Worm (Caenorhabditis elegans) whole organism, young adult: ENCODE data around the gene tag-52.

Experiments
- D2030.7 ChIP-seq: fragments of 200-800 bp; sonication (Bioruptor generic); IDR thresholded peaks from 2 replicates; pipeline ENCODE4 v1.3.6; 2022; ENCODE audit warnings: missing genetic modification reagents, missing genetic modification characterization, missing compliant biosample characterization
- F22D6.2 ChIP-seq: sonication (generic microtip); optimal IDR thresholded peaks from 2 replicates; lab custom pipeline; 2016; ENCODE audit warnings: mild to moderate bottlenecking, missing genetic modification characterization, missing compliant biosample characterization
- F23B12.7 ChIP-seq: sonication (generic microtip); optimal IDR thresholded peaks from 2 replicates; lab custom pipeline; 2017; ENCODE audit warnings: missing genetic modification characterization, mild to moderate bottlenecking, missing compliant biosample characterization, antibody characterized with exemption, moderate library complexity; ENCODE audit not compliant: insufficient read depth
- F37B4.10 ChIP-seq: fragments of 200-800 bp; sonication (Bioruptor generic); IDR thresholded peaks from 2 replicates; pipeline ENCODE4 v1.3.6; 2022; ENCODE audit warnings: missing genetic modification characterization, missing compliant biosample characterization
- F55B11.4 ChIP-seq: sonication (generic microtip); optimal IDR thresholded peaks from 2 replicates; lab custom pipeline; 2016; ENCODE audit warnings: missing compliant biosample characterization, missing genetic modification characterization, borderline replicate concordance; ENCODE audit not compliant: insufficient read depth
- K12H6.12 ChIP-seq: fragments of 200-800 bp; sonication (Bioruptor generic); optimal IDR thresholded peaks from 2 replicates; lab custom pipeline; 2018; ENCODE audit warnings: mild to moderate bottlenecking, missing genetic modification characterization, missing compliant biosample characterization
- ZK185.1 ChIP-seq: sonication (generic microtip); optimal IDR thresholded peaks from 2 replicates; lab custom pipeline; 2016; ENCODE audit warnings: mild to moderate bottlenecking, missing genetic modification characterization, missing compliant biosample characterization; ENCODE audit not compliant: poor library complexity, severe bottlenecking
- atf-7 ChIP-seq: sonication (generic microtip); optimal IDR thresholded peaks from 2 replicates; lab custom pipeline; 2017; ENCODE audit warnings: mild to moderate bottlenecking, missing genetic modification characterization, missing compliant biosample characterization
- athp-1 ChIP-seq: sonication (generic microtip); optimal IDR thresholded peaks from 2 replicates; lab custom pipeline; 2017; ENCODE audit warnings: mild to moderate bottlenecking, missing genetic modification characterization, missing compliant biosample characterization
- bed-1 ChIP-seq: fragments of 200-800 bp; sonication (Bioruptor generic); IDR thresholded peaks from 2 replicates; pipeline ENCODE4 v1.3.6; 2022; ENCODE audit warnings: missing genetic modification reagents, missing genetic modification characterization, missing compliant biosample characterization
- cebp-2 ChIP-seq: fragments of 200-800 bp; sonication (Bioruptor generic); IDR thresholded peaks from 2 replicates; pipeline ENCODE4 v1.3.6; 2022; ENCODE audit warnings: missing genetic modification characterization, missing compliant biosample characterization
- ceh-27 ChIP-seq: fragments of 200-800 bp; sonication (Bioruptor generic); optimal IDR thresholded peaks from 2 replicates; lab custom pipeline; 2018; ENCODE audit warnings: mild to moderate bottlenecking, missing genetic modification characterization, moderate library complexity, missing compliant biosample characterization
- ceh-79 ChIP-seq: sonication (generic microtip); optimal IDR thresholded peaks from 2 replicates; lab custom pipeline; 2017; ENCODE audit warnings: mild to moderate bottlenecking, missing genetic modification characterization, missing compliant biosample characterization
- ceh-91 ChIP-seq: fragments of 200-800 bp; sonication (Bioruptor generic); IDR thresholded peaks from 2 replicates; pipeline ENCODE4 v1.3.6; 2022; ENCODE audit warnings: missing genetic modification reagents, missing genetic modification characterization, missing compliant biosample characterization
- chd-7 ChIP-seq: sonication (generic microtip); optimal IDR thresholded peaks from 2 replicates; lab custom pipeline; 2016; ENCODE audit warnings: mild to moderate bottlenecking, missing genetic modification characterization, moderate library complexity, missing compliant biosample characterization
- dox-1 ChIP-seq: fragments of 200-800 bp; sonication (Bioruptor generic); IDR thresholded peaks from 2 replicates; pipeline ENCODE4 v1.3.6; 2022; ENCODE audit warnings: missing genetic modification reagents, missing genetic modification characterization, missing compliant biosample characterization
- dpl-1 ChIP-seq: fragments of 150-350 bp; optimal IDR thresholded peaks from 2 replicates; lab custom pipeline; 2014; ENCODE audit warnings: missing biosample characterization, missing genetic modification reagents, missing genetic modification characterization
- efl-1 ChIP-seq: fragments of 150-350 bp; optimal IDR thresholded peaks from 2 replicates; lab custom pipeline; 2014; ENCODE audit warnings: missing biosample characterization, missing genetic modification reagents, missing genetic modification characterization
- egl-44 ChIP-seq: fragments of 200-800 bp; sonication (Bioruptor generic); IDR thresholded peaks from 2 replicates; pipeline ENCODE4 v1.3.6; 2022; ENCODE audit warnings: missing genetic modification reagents, missing genetic modification characterization, missing compliant biosample characterization
- ets-4 ChIP-seq: fragments of 200-800 bp; sonication (Bioruptor generic); optimal IDR thresholded peaks from 2 replicates; lab custom pipeline; 2018; ENCODE audit warnings: mild to moderate bottlenecking, missing genetic modification characterization, missing compliant biosample characterization
- fkh-3 ChIP-seq: sonication (generic microtip); optimal IDR thresholded peaks from 2 replicates; lab custom pipeline; 2016; ENCODE audit warnings: mild to moderate bottlenecking, missing genetic modification characterization, missing compliant biosample characterization
- hlh-12 ChIP-seq: sonication (generic microtip); optimal IDR thresholded peaks from 2 replicates; lab custom pipeline; 2016; ENCODE audit warnings: missing genetic modification characterization, missing compliant biosample characterization
- hmg-1.2 ChIP-seq: fragments of 200-800 bp; sonication (Bioruptor generic); IDR thresholded peaks from 2 replicates; pipeline ENCODE4 v1.3.6; 2022; ENCODE audit warnings: missing genetic modification reagents, missing genetic modification characterization, missing compliant biosample characterization
- hmg-20 ChIP-seq: fragments of 200-800 bp; sonication (Bioruptor generic); IDR thresholded peaks from 2 replicates; pipeline ENCODE4 v1.3.6; 2022; ENCODE audit warnings: missing genetic modification reagents, missing genetic modification characterization, missing compliant biosample characterization
- lin-26 ChIP-seq: fragments of 200-800 bp; sonication (Bioruptor generic); IDR thresholded peaks from 2 replicates; pipeline ENCODE4 v1.3.6; 2022; ENCODE audit warnings: missing genetic modification reagents, missing genetic modification characterization, missing compliant biosample characterization
- lin-54 ChIP-seq: fragments of 200-800 bp; sonication (Bioruptor generic); optimal IDR thresholded peaks from 2 replicates; lab custom pipeline; 2018; ENCODE audit warnings: mild to moderate bottlenecking, missing genetic modification characterization, missing compliant biosample characterization
- lsl-1 ChIP-seq: fragments of 200-800 bp; sonication (Bioruptor generic); optimal IDR thresholded peaks from 2 replicates; lab custom pipeline; 2018; ENCODE audit warnings: mild to moderate bottlenecking, missing genetic modification characterization, moderate library complexity, missing compliant biosample characterization
- lsy-27 ChIP-seq: sonication (generic microtip); optimal IDR thresholded peaks from 2 replicates; lab custom pipeline; 2017; ENCODE audit warnings: missing genetic modification characterization, mild to moderate bottlenecking, missing compliant biosample characterization, antibody characterized with exemption, missing genotype, borderline replicate concordance; ENCODE audit not compliant: insufficient read depth
- madf-6 ChIP-seq: fragments of 200-800 bp; sonication (Bioruptor generic); IDR thresholded peaks from 2 replicates; pipeline ENCODE4 v1.3.6; 2022; ENCODE audit warnings: missing genetic modification reagents, missing genetic modification characterization, missing compliant biosample characterization
- mcd-1 ChIP-seq: fragments of 200-800 bp; sonication (Bioruptor generic); IDR thresholded peaks from 2 replicates; pipeline ENCODE4 v1.3.6; 2022; ENCODE audit warnings: missing genetic modification reagents, missing genetic modification characterization, missing compliant biosample characterization
- nfya-2 ChIP-seq: fragments of 200-800 bp; sonication (Bioruptor generic); IDR thresholded peaks from 2 replicates; pipeline ENCODE4 v1.3.6; 2022; ENCODE audit warnings: missing genetic modification reagents, missing genetic modification characterization, missing compliant biosample characterization
- nhr-179 ChIP-seq: sonication (generic microtip); optimal IDR thresholded peaks from 2 replicates; lab custom pipeline; 2016; ENCODE audit warnings: mild to moderate bottlenecking, missing genetic modification characterization, missing compliant biosample characterization
- nhr-80 ChIP-seq: sonication (generic microtip); optimal IDR thresholded peaks from 2 replicates; lab custom pipeline; 2016; ENCODE audit warnings: missing genetic modification characterization, missing compliant biosample characterization
- nhr-90 ChIP-seq: sonication (generic microtip); optimal IDR thresholded peaks from 2 replicates; lab custom pipeline; 2016; ENCODE audit warnings: missing genotype, mild to moderate bottlenecking, missing genetic modification characterization, missing compliant biosample characterization
- pbrm-1 ChIP-seq: fragments of 200-800 bp; sonication (Bioruptor generic); IDR thresholded peaks from 2 replicates; pipeline ENCODE4 v1.3.6; 2022; ENCODE audit warnings: missing genetic modification reagents, missing genetic modification characterization, missing compliant biosample characterization
- pha-4 ChIP-seq: fragments of 150-350 bp; sonication (generic microtip); optimal IDR thresholded peaks from 2 replicates; lab custom pipeline; 2014; ENCODE audit warnings: missing biosample characterization, missing genetic modification reagents, missing genetic modification characterization
- rpc-1 ChIP-seq, 2 experiments: fragments of 150-350 bp in 1 of 2; sonication (generic microtip) in 1 of 2; optimal IDR thresholded peaks; 2 replicates each; lab custom pipeline; 2014 to 2018; ENCODE audit warnings: missing biosample characterization in 1 of 2, missing genetic modification characterization in 1 of 2, missing genetic modification reagents in 1 of 2, missing genotype in 1 of 2
- snpc-1.1 ChIP-seq: sonication (generic microtip); optimal IDR thresholded peaks from 2 replicates; lab custom pipeline; 2017; ENCODE audit warnings: missing genetic modification characterization, mild to moderate bottlenecking, missing compliant biosample characterization, antibody characterized with exemption, moderate library complexity, missing genotype, missing genetic modification reagents; ENCODE audit not compliant: insufficient read depth
- snpc-3.4 ChIP-seq: sonication (generic microtip); optimal IDR thresholded peaks from 2 replicates; lab custom pipeline; 2017; ENCODE audit warnings: missing genetic modification characterization, mild to moderate bottlenecking, missing compliant biosample characterization, antibody characterized with exemption, moderate library complexity, missing genotype, missing genetic modification reagents
- tlf-1 ChIP-seq: fragments of 200-800 bp; sonication (Bioruptor generic); optimal IDR thresholded peaks from 2 replicates; lab custom pipeline; 2018; ENCODE audit warnings: mild to moderate bottlenecking, missing genetic modification characterization, missing compliant biosample characterization
- unc-62 ChIP-seq: fragments of 150-350 bp; optimal IDR thresholded peaks from 2 replicates; lab custom pipeline; 2014; ENCODE audit warnings: missing biosample characterization, missing genetic modification reagents, missing genetic modification characterization
- zfh-2 ChIP-seq: fragments of 200-800 bp; sonication (Bioruptor generic); conservative IDR thresholded peaks from 2 replicates; pipeline ENCODE4 v1.3.6; 2022; ENCODE audit warnings: missing genetic modification reagents, missing genetic modification characterization, missing compliant biosample characterization
- ztf-26 ChIP-seq: sonication (generic microtip); optimal IDR thresholded peaks from 2 replicates; lab custom pipeline; 2017; ENCODE audit warnings: missing genetic modification characterization, missing compliant biosample characterization
- ztf-28 ChIP-seq: fragments of 200-800 bp; sonication (Bioruptor generic); IDR thresholded peaks from 2 replicates; pipeline ENCODE4 v1.3.6; 2022; ENCODE audit warnings: missing genetic modification reagents, missing genetic modification characterization, missing compliant biosample characterization
- ztf-3 ChIP-seq: fragments of 200-800 bp; sonication (Bioruptor generic); optimal IDR thresholded peaks from 2 replicates; lab custom pipeline; 2018; ENCODE audit warnings: mild to moderate bottlenecking, missing genetic modification characterization, missing compliant biosample characterization

tag-52 gene

DNA sequence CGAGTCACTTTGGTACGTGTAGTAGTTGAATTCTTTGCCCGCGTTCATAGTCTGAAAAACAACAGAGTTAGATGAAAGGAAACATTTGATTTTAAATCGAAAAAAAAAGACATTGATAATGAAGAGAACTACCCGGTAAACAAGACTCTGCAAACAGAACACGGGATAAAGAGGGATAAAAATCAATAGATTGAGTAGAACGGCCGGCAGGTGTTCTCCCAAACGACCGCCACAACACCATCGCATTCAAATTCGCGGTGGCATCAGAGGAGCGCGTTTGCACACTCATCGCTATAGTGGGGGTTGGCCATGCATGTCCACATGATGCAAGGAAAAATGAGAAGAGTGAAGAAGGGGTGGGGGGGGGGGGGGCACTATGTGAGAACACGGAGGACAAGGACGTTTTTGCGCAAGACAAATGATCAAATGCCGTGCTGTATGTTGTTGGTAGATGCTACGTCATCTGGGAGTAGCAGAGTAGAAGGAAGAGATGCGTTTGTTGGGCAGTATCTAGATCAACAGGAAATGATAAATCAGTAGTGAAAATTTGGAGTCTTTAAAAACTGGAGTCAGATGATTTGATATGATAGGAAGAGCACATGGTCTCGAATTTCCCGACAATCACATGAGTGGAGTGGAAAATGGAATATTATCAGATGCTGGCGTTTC, at the start of gene tag-52:
tag-52 (minus strand) TSS at position 51 of the 669 bp plus-strand sequence.
- TF ChIP-seq ceh-27 (GFP tag; lab: Kevin White, UChicago), result peak; percentile 68
- peak; percentile 24 for TF ChIP-seq lin-54 (GFP tag; lab: Kevin White, UChicago)
- no peak for TF ChIP-seq madf-6 (GFP tag; lab: Robert Waterston, UW)
- no peak for TF ChIP-seq ceh-79 (tag; lab: Kevin White, UChicago)
- peak; percentile 54 for TF ChIP-seq nhr-80 (tag; lab: Kevin White, UChicago)
- TF ChIP-seq mcd-1, result peak; percentile 72
- TF ChIP-seq dpl-1 (GFP tag; lab: Kevin White, UChicago), result no peak
- TF ChIP-seq unc-62, result no peak
- peak; percentile 21 for TF ChIP-seq ztf-26 (tag; lab: Kevin White, UChicago)
- TF ChIP-seq atf-7, result peak; percentile 8
- TF ChIP-seq hlh-12 (tag; lab: Kevin White, UChicago), result no peak
- peak; percentile 57 for TF ChIP-seq K12H6.12
- TF ChIP-seq hmg-20, result no peak
- TF ChIP-seq fkh-3 (tag; lab: Kevin White, UChicago), result no peak
- TF ChIP-seq chd-7 (tag; lab: Kevin White, UChicago), result peak; percentile 58
- no peak for TF ChIP-seq lsl-1 (GFP tag; lab: Kevin White, UChicago)
- TF ChIP-seq nfya-2 (GFP tag; lab: Robert Waterston, UW), result no peak
- TF ChIP-seq F37B4.10, result no peak
- no peak for TF ChIP-seq ZK185.1 (tag; lab: Kevin White, UChicago)
- peak; percentile 66 for TF ChIP-seq zfh-2
- TF ChIP-seq dox-1, result peak; percentile 48; the same call in 1 of the 2 replicates
- no peak for TF ChIP-seq snpc-3.4 (tag; lab: Kevin White, UChicago)
- peak; percentile 20 for TF ChIP-seq efl-1 (GFP tag; lab: Kevin White, UChicago)
- TF ChIP-seq, all 124 proteins: peak for 11

DNA sequence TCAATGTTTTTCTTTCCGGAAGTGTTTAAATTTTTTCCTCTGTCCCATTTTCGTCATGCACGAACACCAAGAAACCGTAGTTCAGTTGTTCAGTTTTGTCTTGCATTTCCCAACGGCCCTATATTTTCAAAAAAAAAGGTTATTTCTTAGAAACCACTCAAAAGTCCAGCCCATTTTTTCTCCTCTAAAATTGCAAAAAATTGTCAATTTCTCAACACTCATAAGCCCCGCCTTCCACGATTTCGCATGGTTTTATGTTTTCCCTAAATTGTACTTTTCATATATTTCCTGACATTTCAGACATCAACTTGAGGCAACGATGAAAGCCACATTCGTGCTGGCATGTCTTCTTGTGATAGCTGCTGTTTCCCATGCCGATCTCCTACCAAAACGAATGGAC, 48.9 kb upstream of the tag-52 start, which contains the start of gene nlp-1:
nlp-1 (plus strand) TSS at position 301 of the 400 bp plus-strand sequence.
- TF ChIP-seq hlh-12 (tag; lab: Kevin White, UChicago) (no peak), ceh-27 (GFP tag; lab: Kevin White, UChicago) (no peak), ets-4 (GFP tag; lab: Kevin White, UChicago) (no peak), egl-44 (GFP tag; lab: Robert Waterston, UW) (no peak), F55B11.4 (tag; lab: Kevin White, UChicago) (no peak), pha-4 (tag; lab: Kevin White, UChicago) (no peak), pbrm-1 (GFP tag; lab: Robert Waterston, UW) (no peak), hmg-1.2 (no peak), nhr-90 (no peak), zfh-2 (no peak), tlf-1 (GFP tag; lab: Kevin White, UChicago) (no peak), ZK185.1 (tag; lab: Kevin White, UChicago) (no peak), snpc-1.1 (tag; lab: Kevin White, UChicago) (no peak), athp-1 (tag; lab: Kevin White, UChicago) (no peak), F23B12.7 (tag; lab: Kevin White, UChicago) (no peak), lin-26 (GFP tag; lab: Robert Waterston, UW) (no peak)

DNA sequence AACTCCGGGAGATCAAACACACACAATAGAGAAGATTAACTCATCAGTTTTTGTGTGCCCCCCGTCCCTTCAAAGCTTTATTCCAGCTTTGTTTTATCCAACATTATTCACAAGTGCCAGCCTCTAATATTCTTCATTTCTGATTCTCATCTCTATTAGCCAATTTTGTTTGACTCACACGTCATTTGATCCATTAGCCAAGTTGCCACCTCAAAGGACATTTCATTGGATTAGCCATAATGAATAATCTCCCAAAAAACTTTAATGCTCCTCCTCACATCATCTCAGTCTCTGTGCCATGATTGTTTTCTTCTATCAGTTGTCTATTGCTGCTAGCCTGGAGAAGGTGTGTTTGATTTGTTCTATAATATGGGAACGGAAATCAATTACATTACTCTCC, 47.1 kb upstream of the tag-52 start:
- TF ChIP-seq D2030.7 (GFP tag; lab: Robert Waterston, UW), result no peak
- TF ChIP-seq lsy-27 (tag; lab: Kevin White, UChicago), result no peak
- TF ChIP-seq cebp-2 (GFP tag; lab: Robert Waterston, UW), result no peak
- no peak for TF ChIP-seq F22D6.2 (tag; lab: Kevin White, UChicago)
- no peak for TF ChIP-seq nhr-179
- TF ChIP-seq bed-1, result no peak
- no peak for TF ChIP-seq ztf-28
- no peak for TF ChIP-seq ceh-91
- TF ChIP-seq fkh-3 (tag; lab: Kevin White, UChicago), result no peak
- no peak for TF ChIP-seq mcd-1
- TF ChIP-seq F55B11.4 (tag; lab: Kevin White, UChicago), result no peak
- TF ChIP-seq rpc-1 (optimal IDR thresholded peaks at IDR 0.05; lab: Kevin White, UChicago), result no peak
- no peak for TF ChIP-seq rpc-1 (tag; optimal IDR thresholded peaks at IDR 0.05; lab: Kevin White, UChicago)
- no peak for TF ChIP-seq ztf-3
